Worm (Caenorhabditis elegans): ENCODE data around the gene ugt-8.

DNA sequence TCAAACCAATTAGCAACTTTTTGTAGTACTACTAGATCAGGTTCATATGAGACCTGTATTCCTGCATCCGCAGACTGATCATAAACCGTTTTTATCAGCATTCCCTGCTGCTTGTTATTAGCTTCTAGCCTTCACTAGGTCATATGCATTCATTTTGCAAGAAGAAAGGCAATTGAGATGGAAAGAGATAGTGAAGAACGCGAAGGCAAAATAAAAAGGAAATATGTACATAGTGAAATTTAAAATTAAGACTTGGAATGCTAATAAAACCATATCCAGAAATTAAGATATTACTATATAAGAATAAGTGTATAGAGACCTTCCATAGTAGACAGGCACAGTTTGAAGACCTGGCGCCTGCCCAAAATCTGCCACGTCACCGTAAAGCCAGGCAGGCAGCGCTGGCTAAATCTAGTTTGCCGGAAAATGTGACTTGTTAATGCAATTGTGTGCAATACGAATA lies 17.0 kb downstream of the ugt-8 start, which contains the start of the genes C02E7.8 and srh-23:
- TF ChIP-seq scrt-1 (GFP tag; IDR thresholded peaks at IDR 0.05) = no peak
- no peak for TF ChIP-seq pes-1 (GFP tag; IDR thresholded peaks at IDR 0.05)
- TF ChIP-seq flt-1 (GFP tag; IDR thresholded peaks at IDR 0.05) = no peak
- no peak for TF ChIP-seq ets-7 (tag; optimal IDR thresholded peaks at IDR 0.05)
- TF ChIP-seq ama-1 (optimal IDR thresholded peaks at IDR 0.05) = no peak
- TF ChIP-seq sea-1 (GFP tag; conservative IDR thresholded peaks at IDR 0.05) = no peak
